Fruit fly (Drosophila melanogaster): ENCODE measurements around the gene fbl.

fbl gene

DNA sequence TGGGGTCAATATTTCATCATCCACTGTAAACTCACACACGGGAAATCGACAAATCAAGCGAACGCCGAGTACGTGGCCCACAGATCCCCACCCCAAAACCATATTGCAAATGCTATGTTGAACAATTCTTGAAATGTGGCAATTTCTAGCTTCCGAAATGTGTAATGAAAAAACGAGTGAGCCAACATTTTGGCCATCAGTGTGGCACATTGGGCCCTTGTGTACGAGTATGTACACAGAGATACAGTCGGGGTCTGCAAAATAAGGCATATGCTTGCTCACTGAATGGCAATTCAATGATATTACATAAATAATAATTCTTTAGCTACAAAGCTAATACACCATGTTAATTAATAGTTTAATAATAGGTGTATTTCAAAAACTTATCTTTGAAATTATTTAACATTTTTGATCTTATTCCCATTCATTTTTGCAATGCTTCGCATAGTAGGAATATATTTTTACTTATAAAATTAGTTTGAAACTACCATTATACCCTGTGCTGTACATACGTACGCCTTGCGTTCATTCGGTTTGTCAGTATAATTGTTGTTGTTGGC is 15.4 kb downstream of the fbl start:
- TF ChIP-seq CG17806 (tag; optimal IDR thresholded peaks at IDR 0.05) (peak; percentile 92), fd96Ca (GFP tag; IDR thresholded peaks at IDR 0.05) (peak; percentile 84), gl (tag; optimal IDR thresholded peaks at IDR 0.05) (peak; percentile 58), CG34367 (tag; optimal IDR thresholded peaks at IDR 0.05) (peak; percentile 84), CG14655 (GFP tag; optimal IDR thresholded peaks at IDR 0.05) (peak; percentile 95), Snoo (tag; optimal IDR thresholded peaks at IDR 0.05) (peak; percentile 86), CG8159 (tag; optimal IDR thresholded peaks at IDR 0.05) (peak; percentile 92), CG12605 (GFP tag; IDR thresholded peaks at IDR 0.05) (peak; percentile 82), Ets98B (GFP tag; IDR thresholded peaks at IDR 0.05) (peak; percentile 78), CG32121 (GFP tag; IDR thresholded peaks at IDR 0.05) (peak; percentile 90), CG9948 (tag; optimal IDR thresholded peaks at IDR 0.05) (peak; percentile 92), CG8301 (tag; optimal IDR thresholded peaks at IDR 0.05) (peak; percentile 94), CG4496 (GFP tag; IDR thresholded peaks at IDR 0.05) (peak; percentile 91), CG10348 (GFP tag; IDR thresholded peaks at IDR 0.05) (peak; percentile 74; the same call in 1 of the 2 replicates), rn (GFP tag; IDR thresholded peaks at IDR 0.05) (peak; percentile 65; the same call in 1 of the 2 replicates), CG15710 (tag; optimal IDR thresholded peaks at IDR 0.05) (peak; percentile 91), D1 (tag; optimal IDR thresholded peaks at IDR 0.05) (peak; percentile 81), CG13204 (GFP tag; optimal IDR thresholded peaks at IDR 0.05) (peak; percentile 74), Pif1A (GFP tag; optimal IDR thresholded peaks at IDR 0.05) (peak; percentile 89), Pif1B (GFP tag; optimal IDR thresholded peaks at IDR 0.05) (peak; percentile 88), EcR (GFP tag; optimal IDR thresholded peaks at IDR 0.05) (peak; percentile 29)

- TF ChIP-seq CG4496 (GFP tag; IDR thresholded peaks at IDR 0.05) (0 out of 3 replicates have a peak, but pooled peaks have one; percentile 13), fd96Ca (GFP tag; IDR thresholded peaks at IDR 0.05) (no peak)
Observed at dm6 chr3L:20400515-20400914, 16.3 kb downstream of the fbl start.

- TF ChIP-seq CG10348 (GFP tag; IDR thresholded peaks at IDR 0.05) (no peak), CG15710 (tag; optimal IDR thresholded peaks at IDR 0.05) (no peak), Ets98B (GFP tag; IDR thresholded peaks at IDR 0.05) (peak; percentile 42; the same call in 1 of the 2 replicates), CG32121 (GFP tag; IDR thresholded peaks at IDR 0.05) (peak; percentile 31; the same call in 1 of the 2 replicates), CG13204 (GFP tag; optimal IDR thresholded peaks at IDR 0.05) (peak; percentile 28), fd96Ca (GFP tag; IDR thresholded peaks at IDR 0.05) (peak; percentile 29; the same call in 1 of the 3 replicates), CG34367 (tag; optimal IDR thresholded peaks at IDR 0.05) (no peak), CG12605 (GFP tag; IDR thresholded peaks at IDR 0.05) (peak; percentile 59), CG14655 (GFP tag; optimal IDR thresholded peaks at IDR 0.05) (no peak), D1 (tag; optimal IDR thresholded peaks at IDR 0.05) (no peak), CG17806 (tag; optimal IDR thresholded peaks at IDR 0.05) (no peak), rn (GFP tag; IDR thresholded peaks at IDR 0.05) (no peak), CG9948 (tag; optimal IDR thresholded peaks at IDR 0.05) (no peak), Snoo (tag; optimal IDR thresholded peaks at IDR 0.05) (peak; percentile 25), EcR (GFP tag; optimal IDR thresholded peaks at IDR 0.05) (peak; percentile 52), CG8159 (tag; optimal IDR thresholded peaks at IDR 0.05) (no peak), gl (tag; optimal IDR thresholded peaks at IDR 0.05) (no peak), CG4496 (GFP tag; IDR thresholded peaks at IDR 0.05) (peak; percentile 74; the same call in 2 of the 3 replicates), Pif1B (GFP tag; optimal IDR thresholded peaks at IDR 0.05) (peak; percentile 4), Pif1A (GFP tag; optimal IDR thresholded peaks at IDR 0.05) (no peak), CG8301 (tag; optimal IDR thresholded peaks at IDR 0.05) (no peak)
Observed at dm6 chr3L:20401026-20401912, 17.0 kb downstream of the fbl start, which contains the start of gene trbl. trbl (minus strand) TSS chr3L:20401609.

dm6 chr3L:20402665-20403492 is 18.6 kb downstream of the fbl start:
- no peak for TF ChIP-seq CG10348 (GFP tag; IDR thresholded peaks at IDR 0.05)
- TF ChIP-seq CG17806 (tag; optimal IDR thresholded peaks at IDR 0.05) = peak; percentile 74
- TF ChIP-seq Snoo (tag; optimal IDR thresholded peaks at IDR 0.05) = peak; percentile 34
- TF ChIP-seq CG13204 (GFP tag; optimal IDR thresholded peaks at IDR 0.05) = peak; percentile 12
- peak; percentile 20 for TF ChIP-seq D1 (tag; optimal IDR thresholded peaks at IDR 0.05)
- TF ChIP-seq rn (GFP tag; IDR thresholded peaks at IDR 0.05) = no peak
- TF ChIP-seq gl (tag; optimal IDR thresholded peaks at IDR 0.05) = peak; percentile 76
- TF ChIP-seq CG14655 (GFP tag; optimal IDR thresholded peaks at IDR 0.05) = no peak
- no peak for TF ChIP-seq CG4496 (GFP tag; IDR thresholded peaks at IDR 0.05)
- peak; percentile 54 for TF ChIP-seq Pif1A (GFP tag; optimal IDR thresholded peaks at IDR 0.05)
- TF ChIP-seq EcR (GFP tag; optimal IDR thresholded peaks at IDR 0.05) = no peak
- no peak for TF ChIP-seq CG12605 (GFP tag; IDR thresholded peaks at IDR 0.05)
- TF ChIP-seq CG9948 (tag; optimal IDR thresholded peaks at IDR 0.05) = peak; percentile 80
- TF ChIP-seq CG8159 (tag; optimal IDR thresholded peaks at IDR 0.05) = peak; percentile 90
- TF ChIP-seq CG8301 (tag; optimal IDR thresholded peaks at IDR 0.05) = no peak
- peak; percentile 79 for TF ChIP-seq CG34367 (tag; optimal IDR thresholded peaks at IDR 0.05)
- TF ChIP-seq fd96Ca (GFP tag; IDR thresholded peaks at IDR 0.05) = no peak
- peak; percentile 54 for TF ChIP-seq Pif1B (GFP tag; optimal IDR thresholded peaks at IDR 0.05)
- TF ChIP-seq CG32121 (GFP tag; IDR thresholded peaks at IDR 0.05) = no peak
- TF ChIP-seq CG15710 (tag; optimal IDR thresholded peaks at IDR 0.05) = peak; percentile 84
- no peak for TF ChIP-seq Ets98B (GFP tag; IDR thresholded peaks at IDR 0.05)

Data from whole organism, pupa.